Worm (Caenorhabditis elegans) whole organism, L4/young adult: ENCODE data around the gene C15H9.11.

Experiments
- W03F9.2 ChIP-seq: fragments of 150-350 bp; optimal IDR thresholded peaks from 2 replicates; lab custom pipeline; 2014; ENCODE audit warnings: missing biosample characterization, missing genetic modification characterization
- him-1 ChIP-seq: sonication (generic microtip); optimal IDR thresholded peaks from 2 replicates; lab custom pipeline; 2016; ENCODE audit warnings: missing genotype, missing genetic modification reagents, missing genetic modification characterization, missing compliant biosample characterization

DNA sequence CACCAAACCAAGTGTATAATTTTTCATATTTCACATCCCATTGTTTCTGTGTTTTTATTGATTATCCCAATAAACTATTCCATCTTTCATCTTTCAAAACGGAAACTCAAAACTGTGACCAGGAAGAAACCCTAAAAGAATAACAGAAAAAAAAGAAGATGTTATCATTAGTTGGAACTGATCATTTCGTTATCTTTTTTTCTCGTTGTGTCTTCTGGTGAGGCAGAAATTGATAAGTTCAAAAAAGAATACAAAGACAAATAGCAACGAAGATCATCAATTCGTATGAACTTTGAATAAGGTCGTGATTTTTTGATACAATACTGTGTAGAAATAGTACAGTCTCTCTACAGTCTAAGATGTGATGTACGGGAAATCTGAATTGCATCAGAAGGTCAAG is 21.4 kb downstream of the C15H9.11 start:
- no peak for TF ChIP-seq him-1
- TF ChIP-seq W03F9.2 (tag; lab: Kevin White, UChicago) = no peak
